Worm (Caenorhabditis elegans) whole organism, young adult: ENCODE data around the gene Y73C8C.4.

Experiments
- ZK185.1 ChIP-seq: sonication (generic microtip); optimal IDR thresholded peaks from 2 replicates; lab custom pipeline; 2016; ENCODE audit warnings: mild to moderate bottlenecking, missing genetic modification characterization, missing compliant biosample characterization; ENCODE audit not compliant: poor library complexity, severe bottlenecking
- attf-3 ChIP-seq: fragments of 200-800 bp; sonication (Bioruptor generic); conservative IDR thresholded peaks from 2 replicates; pipeline ENCODE4 v1.3.6; 2022; ENCODE audit warnings: missing genetic modification reagents, missing genetic modification characterization, missing compliant biosample characterization
- dpl-1 ChIP-seq: fragments of 150-350 bp; optimal IDR thresholded peaks from 2 replicates; lab custom pipeline; 2014; ENCODE audit warnings: missing biosample characterization, missing genetic modification reagents, missing genetic modification characterization
- egl-18 ChIP-seq: fragments of 200-800 bp; sonication (Bioruptor generic); IDR thresholded peaks from 2 replicates; pipeline ENCODE4 v1.3.6; 2022; ENCODE audit warnings: missing genetic modification reagents, missing genetic modification characterization, missing compliant biosample characterization
- mes-4 ChIP-seq: sonication (generic microtip); optimal IDR thresholded peaks from 2 replicates; lab custom pipeline; 2016; ENCODE audit warnings: missing genotype, missing genetic modification characterization, missing compliant biosample characterization
- rec-8 ChIP-seq, 2 experiments: sonication (generic microtip); optimal IDR thresholded peaks; 2 replicates each; lab custom pipeline; 2016; ENCODE audit warnings: mild to moderate bottlenecking in 2 of 2, missing genetic modification characterization in 2 of 2, missing genetic modification reagents in 2 of 2, missing genotype in 2 of 2, missing biosample characterization in 1 of 2, missing compliant biosample characterization in 1 of 2, moderate library complexity in 1 of 2
- sea-2 ChIP-seq: fragments of 200-800 bp; sonication (Bioruptor generic); IDR thresholded peaks from 2 replicates; pipeline ENCODE4 v1.3.6; 2022; ENCODE audit warnings: missing genetic modification characterization, missing compliant biosample characterization
- unc-62 ChIP-seq: fragments of 150-350 bp; optimal IDR thresholded peaks from 2 replicates; lab custom pipeline; 2014; ENCODE audit warnings: missing biosample characterization, missing genetic modification reagents, missing genetic modification characterization
- zim-3 ChIP-seq: sonication (generic microtip); optimal IDR thresholded peaks from 2 replicates; lab custom pipeline; 2017; ENCODE audit warnings: mild to moderate bottlenecking, missing genetic modification characterization, moderate library complexity, missing compliant biosample characterization
- ztf-28 ChIP-seq: fragments of 200-800 bp; sonication (Bioruptor generic); IDR thresholded peaks from 2 replicates; pipeline ENCODE4 v1.3.6; 2022; ENCODE audit warnings: missing genetic modification reagents, missing genetic modification characterization, missing compliant biosample characterization

ce11 chrV:3138488-3138887, 36.5 kb upstream of the Y73C8C.4 start, which contains the start of the genes irld-3 and F02C9.1:
- no peak for TF ChIP-seq dpl-1 (GFP tag; lab: Kevin White, UChicago)
- no peak for TF ChIP-seq unc-62 (GFP tag; lab: Kevin White, UChicago)
- TF ChIP-seq attf-3 (GFP tag; lab: Robert Waterston, UW) = no peak
- TF ChIP-seq zim-3 (tag; lab: Kevin White, UChicago) = no peak
- TF ChIP-seq rec-8 (tag; optimal IDR thresholded peaks at IDR 0.05; lab: Kevin White, UChicago) = no peak
- TF ChIP-seq ZK185.1 = no peak
- no peak for TF ChIP-seq mes-4 (tag; lab: Kevin White, UChicago)
- TF ChIP-seq egl-18 = no peak
- no peak for TF ChIP-seq sea-2 (GFP tag; lab: Robert Waterston, UW)
- TF ChIP-seq ztf-28 = no peak
